Fruit fly (Drosophila melanogaster) whole organism, prepupa: ENCODE data around the gene CG32507.

Experiments
- Blimp-1 ChIP-seq: fragments of 200-800 bp; sonication (Bioruptor generic); optimal IDR thresholded peaks from 3 replicates; lab custom pipeline; 2017; ENCODE audit warnings: missing biosample characterization, missing genetic modification characterization, mild to moderate bottlenecking, moderate library complexity, missing genetic modification reagents
- CG10669 ChIP-seq: fragments of 200-800 bp; sonication (Bioruptor generic); optimal IDR thresholded peaks from 3 replicates; lab custom pipeline; 2018; ENCODE audit warnings: missing biosample characterization, mild to moderate bottlenecking, missing genetic modification characterization, moderate library complexity
- CG11762 ChIP-seq: fragments of 200-800 bp; sonication (Bioruptor generic); optimal IDR thresholded peaks from 3 replicates; lab custom pipeline; 2016; ENCODE audit warnings: missing biosample characterization, missing genetic modification characterization; ENCODE audit not compliant: insufficient read depth
- CG3032 ChIP-seq: fragments of 200-800 bp; optimal IDR thresholded peaks from 2 replicates; lab custom pipeline; 2019; ENCODE audit warnings: missing biosample characterization, mild to moderate bottlenecking, missing genetic modification characterization, moderate library complexity
- CG31627 ChIP-seq: fragments of 200-800 bp; sonication (Bioruptor generic); optimal IDR thresholded peaks from 3 replicates; lab custom pipeline; 2016; ENCODE audit warnings: missing biosample characterization, missing genetic modification characterization
- CG34406 ChIP-seq: fragments of 200-800 bp; sonication (Bioruptor generic); optimal IDR thresholded peaks from 3 replicates; lab custom pipeline; 2016; ENCODE audit warnings: missing biosample characterization, missing genetic modification characterization
- CG6163 ChIP-seq: fragments of 200-800 bp; sonication (Bioruptor generic); IDR thresholded peaks from 3 replicates; pipeline ENCODE4 v1.3.6; 2022; ENCODE audit warnings: missing biosample characterization, missing genetic modification characterization
- CG6276 ChIP-seq: fragments of 200-800 bp; sonication (Bioruptor generic); optimal IDR thresholded peaks from 2 replicates; lab custom pipeline; 2017; ENCODE audit warnings: missing biosample characterization, mild to moderate bottlenecking, missing genetic modification characterization
- CG6792 ChIP-seq: fragments of 200-800 bp; sonication (Bioruptor generic); optimal IDR thresholded peaks from 3 replicates; lab custom pipeline; 2016; ENCODE audit warnings: missing biosample characterization, missing genetic modification characterization
- CG6808 ChIP-seq: fragments of 200-800 bp; sonication (Bioruptor generic); optimal IDR thresholded peaks from 3 replicates; lab custom pipeline; 2017; ENCODE audit warnings: missing biosample characterization, missing genetic modification characterization, mild to moderate bottlenecking, moderate library complexity, missing genetic modification reagents
- CG8319 ChIP-seq: fragments of 200-800 bp; sonication (Bioruptor generic); optimal IDR thresholded peaks from 3 replicates; lab custom pipeline; 2016; ENCODE audit warnings: missing biosample characterization, missing genetic modification characterization
- CG8632 ChIP-seq: fragments of 200-800 bp; sonication (Bioruptor generic); optimal IDR thresholded peaks from 3 replicates; lab custom pipeline; 2016; ENCODE audit warnings: missing biosample characterization, missing genetic modification characterization
- CG9139 ChIP-seq: fragments of 200-800 bp; sonication (Bioruptor generic); optimal IDR thresholded peaks from 3 replicates; lab custom pipeline; 2017; ENCODE audit warnings: missing biosample characterization, mild to moderate bottlenecking, missing genetic modification characterization
- Eip75B ChIP-seq: fragments of 200-800 bp; sonication (Bioruptor generic); optimal IDR thresholded peaks from 3 replicates; lab custom pipeline; 2016; ENCODE audit warnings: missing biosample characterization, missing genetic modification characterization
- Gug ChIP-seq: fragments of 200-800 bp; sonication (Bioruptor generic); IDR thresholded peaks from 2 replicates; pipeline ENCODE4 v1.3.6; 2022; ENCODE audit warnings: missing biosample characterization, missing genetic modification characterization
- Hr39 ChIP-seq: fragments of 200-800 bp; sonication (Bioruptor generic); optimal IDR thresholded peaks from 2 replicates; lab custom pipeline; 2016; ENCODE audit warnings: missing biosample characterization, missing genetic modification characterization
- Hr4 ChIP-seq: fragments of 200-800 bp; sonication (Bioruptor generic); optimal IDR thresholded peaks from 3 replicates; lab custom pipeline; 2016; ENCODE audit warnings: missing biosample characterization, missing genetic modification characterization
- Met ChIP-seq: fragments of 200-800 bp; sonication (Bioruptor generic); optimal IDR thresholded peaks from 3 replicates; lab custom pipeline; 2016; ENCODE audit warnings: missing biosample characterization, missing genetic modification characterization
- Smox ChIP-seq: fragments of 200-800 bp; sonication (Bioruptor generic); optimal IDR thresholded peaks from 3 replicates; lab custom pipeline; 2016; ENCODE audit warnings: missing biosample characterization, missing genetic modification characterization
- Sox14 ChIP-seq: fragments of 200-800 bp; sonication (Bioruptor generic); optimal IDR thresholded peaks from 3 replicates; lab custom pipeline; 2016; ENCODE audit warnings: missing biosample characterization, missing genetic modification characterization
- fd59A ChIP-seq: fragments of 200-800 bp; sonication (Bioruptor generic); optimal IDR thresholded peaks from 2 replicates; lab custom pipeline; 2017; ENCODE audit warnings: missing biosample characterization, mild to moderate bottlenecking, missing genetic modification characterization, missing genetic modification reagents
- fd85E ChIP-seq: fragments of 200-800 bp; sonication (Bioruptor generic); optimal IDR thresholded peaks from 3 replicates; lab custom pipeline; 2016; ENCODE audit warnings: missing biosample characterization, missing genetic modification characterization
- fkh ChIP-seq: fragments of 200-800 bp; sonication (Bioruptor generic); optimal IDR thresholded peaks from 3 replicates; lab custom pipeline; 2017; ENCODE audit warnings: missing biosample characterization, mild to moderate bottlenecking, missing genetic modification characterization, moderate library complexity
- net ChIP-seq: fragments of 200-800 bp; sonication (Bioruptor generic); optimal IDR thresholded peaks from 3 replicates; lab custom pipeline; 2016; ENCODE audit warnings: missing biosample characterization, missing genetic modification characterization
- salr ChIP-seq, 2 experiments: fragments of 200-800 bp; sonication (Bioruptor generic); optimal IDR thresholded peaks; 3 replicates each; lab custom pipeline; 2016 to 2018; ENCODE audit warnings: missing biosample characterization in 2 of 2, missing genetic modification characterization in 2 of 2, mild to moderate bottlenecking in 1 of 2
- ss ChIP-seq, 2 experiments: fragments of 200-800 bp; sonication (Bioruptor generic); optimal IDR thresholded peaks; 2 replicates in 1 of 2; 3 replicates in 1 of 2; lab custom pipeline; 2017 to 2018; ENCODE audit warnings: mild to moderate bottlenecking in 2 of 2, missing biosample characterization in 2 of 2, missing genetic modification characterization in 2 of 2, moderate library complexity in 1 of 2

CG32507 gene

dm6 chrX:20745865-20746264 lies 35.2 kb downstream of the CG32507 start, which contains the start of gene CG15452:
TSS of gene CG15452 (minus strand) at chrX:20745965.
- TF ChIP-seq fd59A (GFP tag; lab: Kevin White, UChicago) (no peak), CG10669 (GFP tag; lab: Kevin White, UChicago) (no peak), CG6276 (GFP tag; lab: Kevin White, UChicago) (no peak)
- TF ChIP-seq, all 60 proteins: peak for 0

dm6 chrX:20739581-20739980 lies 41.4 kb downstream of the CG32507 start:
- no peak for TF ChIP-seq CG34406
- no peak for TF ChIP-seq fd85E (GFP tag; lab: Kevin White, UChicago)
- no peak for TF ChIP-seq Hr4
- no peak for TF ChIP-seq ss (GFP tag; optimal IDR thresholded peaks at IDR 0.05; lab: Kevin White, UChicago)
- no peak for TF ChIP-seq CG6792 (GFP tag; lab: Kevin White, UChicago)
- no peak for TF ChIP-seq CG8319 (GFP tag; lab: Kevin White, UChicago)
- no peak for TF ChIP-seq CG31627 (GFP tag; lab: Kevin White, UChicago)
- no peak for TF ChIP-seq CG3032
- TF ChIP-seq CG11762: no peak
- TF ChIP-seq CG8632 (GFP tag; lab: Kevin White, UChicago): no peak
- TF ChIP-seq Blimp-1 (GFP tag; lab: Kevin White, UChicago): no peak
- no peak for TF ChIP-seq CG6163
- no peak for TF ChIP-seq CG9139 (GFP tag; lab: Kevin White, UChicago)
- no peak for TF ChIP-seq fkh
- TF ChIP-seq Gug: no peak
- no peak for TF ChIP-seq Sox14 (GFP tag; lab: Kevin White, UChicago)
- no peak for TF ChIP-seq salr (GFP tag; optimal IDR thresholded peaks at IDR 0.05; lab: Kevin White, UChicago)
- TF ChIP-seq Smox (GFP tag; lab: Kevin White, UChicago): no peak
- TF ChIP-seq Eip75B: no peak

dm6 chrX:20735910-20736483 lies 45.0 kb downstream of the CG32507 start, which contains the start of gene CG1324:
TSS of gene CG1324 (minus strand) at chrX:20735960.
- TF ChIP-seq Hr39 (GFP tag; lab: Kevin White, UChicago) (no peak), Smox (GFP tag; lab: Kevin White, UChicago) (no peak), Met (GFP tag; lab: Kevin White, UChicago) (no peak)

dm6 chrX:20731492-20731891 lies 49.5 kb downstream of the CG32507 start:
- TF ChIP-seq Hr4: no peak
- TF ChIP-seq fd85E (GFP tag; lab: Kevin White, UChicago): no peak
- no peak for TF ChIP-seq ss (GFP tag; optimal IDR thresholded peaks at IDR 0.05; lab: Kevin White, UChicago)
- TF ChIP-seq net (GFP tag; lab: Kevin White, UChicago): no peak
- TF ChIP-seq CG10669 (GFP tag; lab: Kevin White, UChicago): no peak
- no peak for TF ChIP-seq CG6808 (GFP tag; lab: Kevin White, UChicago)
